Fruit fly (Drosophila melanogaster) whole organism, wandering third instar larva: ENCODE data around the gene CG18094.

ENCODE experiments used
- lola ChIP-seq: fragments of >200 bp; optimal IDR thresholded peaks from 2 replicates; lab custom pipeline; 2017; ENCODE audit warnings: missing biosample characterization, missing genetic modification characterization
- usp ChIP-seq: fragments of >200 bp; optimal IDR thresholded peaks from 2 replicates; lab custom pipeline; 2017; ENCODE audit warnings: missing biosample characterization, missing genetic modification characterization

- no peak for TF ChIP-seq lola (GFP tag; lab: Kevin White, UChicago)
- no peak for TF ChIP-seq usp (GFP tag; lab: Kevin White, UChicago)
Observed at dm6 chr2L:19441339-19441738, 48.7 kb upstream of the CG18094 start.
